Worm (Caenorhabditis elegans) whole organism, L4 larva: ENCODE measurements around the gene F09G2.1.

Experiments
- F44E2.7 ChIP-seq: fragments of 200-800 bp; sonication (Bioruptor generic); IDR thresholded peaks from 2 replicates; pipeline ENCODE4 v2.1.2; 2022; ENCODE audit warnings: missing genetic modification characterization, missing compliant biosample characterization
- F49E8.2 ChIP-seq: sonication (generic microtip); optimal IDR thresholded peaks from 2 replicates; lab custom pipeline; 2016; ENCODE audit warnings: missing compliant biosample characterization, mild to moderate bottlenecking, missing genetic modification characterization, borderline replicate concordance
- T26A8.4 ChIP-seq: fragments of 200-800 bp; sonication (Bioruptor generic); IDR thresholded peaks from 2 replicates; pipeline ENCODE4 v1.3.6; 2022; ENCODE audit warnings: missing genetic modification characterization, missing compliant biosample characterization
- Y5F2A.4 ChIP-seq: fragments of 200-800 bp; sonication (Bioruptor generic); optimal IDR thresholded peaks from 2 replicates; lab custom pipeline; 2018; ENCODE audit warnings: mild to moderate bottlenecking, missing genetic modification characterization, missing compliant biosample characterization
- aha-1 ChIP-seq: fragments of 150-350 bp; peaks from one replicate; lab custom pipeline; 2014; ENCODE audit warnings: missing biosample characterization, missing genetic modification characterization
- arid-1 ChIP-seq: fragments of 200-800 bp; sonication (Bioruptor generic); conservative IDR thresholded peaks from 2 replicates; pipeline ENCODE4 v1.3.6; 2022; ENCODE audit warnings: missing genetic modification reagents, missing genetic modification characterization, missing compliant biosample characterization
- attf-4 ChIP-seq: sonication (generic microtip); optimal IDR thresholded peaks from 3 replicates; lab custom pipeline; 2017; ENCODE audit warnings: missing biosample characterization, missing genetic modification characterization
- ceh-20 ChIP-seq: fragments of 200-800 bp; sonication (Bioruptor generic); IDR thresholded peaks from 2 replicates; pipeline ENCODE4 v1.3.6; 2022; ENCODE audit warnings: missing genetic modification reagents, missing genetic modification characterization, missing compliant biosample characterization
- ceh-28 ChIP-seq: fragments of 150-350 bp; optimal IDR thresholded peaks from 2 replicates; lab custom pipeline; 2014; ENCODE audit warnings: missing biosample characterization, missing genetic modification reagents, missing genetic modification characterization
- ceh-44 ChIP-seq: fragments of 200-800 bp; sonication (Bioruptor generic); IDR thresholded peaks from 2 replicates; pipeline ENCODE4 v1.3.6; 2022; ENCODE audit warnings: missing genetic modification reagents, missing genetic modification characterization, missing compliant biosample characterization
- ceh-82 ChIP-seq: sonication (generic microtip); optimal IDR thresholded peaks from 2 replicates; lab custom pipeline; 2017; ENCODE audit warnings: missing biosample characterization, missing genetic modification characterization
- ces-1 ChIP-seq: fragments of 150-350 bp; sonication (generic microtip); optimal IDR thresholded peaks from 4 replicates; lab custom pipeline; 2014; ENCODE audit warnings: missing biosample characterization, missing genetic modification reagents, missing genetic modification characterization
- cey-2 ChIP-seq: sonication (generic microtip); optimal IDR thresholded peaks from 3 replicates; lab custom pipeline; 2017; ENCODE audit warnings: missing genetic modification characterization, mild to moderate bottlenecking, missing compliant biosample characterization, antibody characterized with exemption, borderline replicate concordance; ENCODE audit not compliant: insufficient read depth
- daf-12 ChIP-seq: fragments of 150-350 bp; optimal IDR thresholded peaks from 2 replicates; lab custom pipeline; 2014; ENCODE audit warnings: missing biosample characterization, missing genetic modification reagents, missing genetic modification characterization
- daf-19 ChIP-seq: fragments of 200-800 bp; sonication (Bioruptor generic); conservative IDR thresholded peaks from 2 replicates; pipeline ENCODE4 v1.3.6; 2022; ENCODE audit warnings: missing genetic modification characterization, missing compliant biosample characterization
- dmd-8 ChIP-seq: fragments of 200-800 bp; sonication (Bioruptor generic); IDR thresholded peaks from 2 replicates; pipeline ENCODE4 v1.3.6; 2022; ENCODE audit warnings: missing genetic modification characterization, missing compliant biosample characterization
- duxl-1 ChIP-seq: sonication (generic microtip); optimal IDR thresholded peaks from 2 replicates; lab custom pipeline; 2016; ENCODE audit warnings: mild to moderate bottlenecking, missing genetic modification characterization, moderate library complexity, missing compliant biosample characterization; ENCODE audit not compliant: poor library complexity
- dve-1 ChIP-seq: sonication (generic microtip); optimal IDR thresholded peaks from 2 replicates; lab custom pipeline; 2017; ENCODE audit warnings: antibody characterized with exemption, mild to moderate bottlenecking, missing genetic modification characterization, missing compliant biosample characterization; ENCODE audit not compliant: insufficient read depth
- egl-43 ChIP-seq: fragments of 200-800 bp; sonication (Bioruptor generic); IDR thresholded peaks from 2 replicates; pipeline ENCODE4 v1.3.6; 2022; ENCODE audit warnings: missing genetic modification reagents, missing genetic modification characterization, missing compliant biosample characterization
- fkh-10 ChIP-seq: fragments of 150-350 bp; optimal IDR thresholded peaks from 2 replicates; lab custom pipeline; 2014; ENCODE audit warnings: missing biosample characterization, missing genetic modification reagents, missing genetic modification characterization
- gei-8 ChIP-seq: fragments of 200-800 bp; sonication (Bioruptor generic); optimal IDR thresholded peaks from 2 replicates; lab custom pipeline; 2018; ENCODE audit warnings: mild to moderate bottlenecking, missing genetic modification characterization, missing compliant biosample characterization
- hmg-1.1 ChIP-seq: fragments of 200-800 bp; sonication (Bioruptor generic); IDR thresholded peaks from 2 replicates; pipeline ENCODE4 v1.3.6; 2022; ENCODE audit warnings: missing genetic modification reagents, missing genetic modification characterization, missing compliant biosample characterization
- lim-7 ChIP-seq: fragments of 200-800 bp; sonication (Bioruptor generic); IDR thresholded peaks from 2 replicates; pipeline ENCODE4 v1.3.6; 2022; ENCODE audit warnings: missing genetic modification characterization, missing compliant biosample characterization
- lin-13 ChIP-seq: fragments of 150-350 bp; optimal IDR thresholded peaks from 2 replicates; lab custom pipeline; 2014; ENCODE audit warnings: missing biosample characterization, missing genetic modification reagents, missing genetic modification characterization
- lin-15B ChIP-seq: fragments of 150-350 bp; sonication (generic microtip); optimal IDR thresholded peaks from 3 replicates; lab custom pipeline; 2014; ENCODE audit warnings: missing biosample characterization, missing genetic modification characterization
- lin-29 ChIP-seq: fragments of 200-800 bp; sonication (Bioruptor generic); IDR thresholded peaks from 2 replicates; pipeline ENCODE4 v1.3.6; 2022; ENCODE audit warnings: missing genetic modification reagents, missing genetic modification characterization, missing compliant biosample characterization
- lir-3 ChIP-seq: sonication (generic microtip); optimal IDR thresholded peaks from 2 replicates; lab custom pipeline; 2016; ENCODE audit warnings: mild to moderate bottlenecking, missing genetic modification characterization, missing compliant biosample characterization
- madf-5 ChIP-seq, 2 experiments: fragments of 200-800 bp; sonication (Bioruptor generic); IDR thresholded peaks; 2 replicates each; pipeline ENCODE4 v1.3.6; 2022; ENCODE audit warnings: missing compliant biosample characterization in 2 of 2, missing genetic modification characterization in 2 of 2
- mep-1 ChIP-seq: fragments of 150-350 bp; sonication (generic microtip); optimal IDR thresholded peaks from 3 replicates; lab custom pipeline; 2014; ENCODE audit warnings: missing biosample characterization, missing genetic modification characterization
- mes-2 ChIP-seq: sonication (generic microtip); optimal IDR thresholded peaks from 2 replicates; lab custom pipeline; 2016; ENCODE audit warnings: missing genotype, mild to moderate bottlenecking, missing genetic modification characterization, missing compliant biosample characterization; ENCODE audit not compliant: poor library complexity, severe bottlenecking
- mxl-2 ChIP-seq: fragments of 200-800 bp; sonication (Bioruptor generic); conservative IDR thresholded peaks from 2 replicates; pipeline ENCODE4 v1.3.6; 2022; ENCODE audit warnings: missing genetic modification reagents, missing genetic modification characterization, missing compliant biosample characterization
- mxl-3 ChIP-seq: fragments of 200-800 bp; sonication (Bioruptor generic); optimal IDR thresholded peaks from 2 replicates; lab custom pipeline; 2018; ENCODE audit warnings: mild to moderate bottlenecking, missing genetic modification characterization, missing compliant biosample characterization
- nhr-111 ChIP-seq: fragments of 200-800 bp; sonication (Bioruptor generic); optimal IDR thresholded peaks from 2 replicates; lab custom pipeline; 2018; ENCODE audit warnings: mild to moderate bottlenecking, missing genetic modification characterization, missing compliant biosample characterization
- nhr-237 ChIP-seq: sonication (generic microtip); optimal IDR thresholded peaks from 2 replicates; lab custom pipeline; 2017; ENCODE audit warnings: missing biosample characterization, missing genetic modification characterization
- nhr-25 ChIP-seq: sonication (generic microtip); optimal IDR thresholded peaks from 2 replicates; lab custom pipeline; 2017; ENCODE audit warnings: missing genetic modification characterization, mild to moderate bottlenecking, missing compliant biosample characterization, antibody characterized with exemption, moderate library complexity, borderline replicate concordance; ENCODE audit not compliant: insufficient read depth
- nhr-41 ChIP-seq: fragments of 200-800 bp; sonication (Bioruptor generic); IDR thresholded peaks from 2 replicates; pipeline ENCODE4 v1.3.6; 2022; ENCODE audit warnings: missing genetic modification reagents, missing genetic modification characterization, missing compliant biosample characterization
- nhr-42 ChIP-seq: fragments of 200-800 bp; sonication (Bioruptor generic); IDR thresholded peaks from 2 replicates; pipeline ENCODE4 v1.3.6; 2022; ENCODE audit warnings: missing genetic modification characterization, missing compliant biosample characterization
- nhr-6 ChIP-seq: fragments of 150-350 bp; optimal IDR thresholded peaks from 2 replicates; lab custom pipeline; 2014; ENCODE audit warnings: missing biosample characterization, missing genetic modification characterization
- pqm-1 ChIP-seq: sonication (generic microtip); optimal IDR thresholded peaks from 2 replicates; lab custom pipeline; 2017; ENCODE audit warnings: missing biosample characterization, missing genetic modification characterization
- set-16 ChIP-seq: fragments of 200-800 bp; sonication (Bioruptor generic); IDR thresholded peaks from 2 replicates; pipeline ENCODE4 v1.3.6; 2022; ENCODE audit warnings: missing genetic modification reagents, missing genetic modification characterization, missing compliant biosample characterization
- snpc-1.2 ChIP-seq: fragments of 200-800 bp; sonication (Bioruptor generic); IDR thresholded peaks from 2 replicates; pipeline ENCODE4 v1.3.6; 2022; ENCODE audit warnings: missing genetic modification reagents, missing genetic modification characterization, missing compliant biosample characterization
- spr-1 ChIP-seq: sonication (generic microtip); optimal IDR thresholded peaks from 2 replicates; lab custom pipeline; 2016; ENCODE audit warnings: mild to moderate bottlenecking, missing genetic modification characterization, missing compliant biosample characterization
- tra-1 ChIP-seq: fragments of 200-800 bp; sonication (Bioruptor generic); IDR thresholded peaks from 2 replicates; pipeline ENCODE4 v1.3.6; 2022; ENCODE audit warnings: missing genetic modification reagents, missing genetic modification characterization, missing compliant biosample characterization
- unc-130 ChIP-seq: sonication (generic microtip); optimal IDR thresholded peaks from 2 replicates; lab custom pipeline; 2016; ENCODE audit warnings: missing genetic modification reagents, missing genetic modification characterization, missing compliant biosample characterization
- unc-39 ChIP-seq: sonication (generic microtip); optimal IDR thresholded peaks from 2 replicates; lab custom pipeline; 2017; ENCODE audit warnings: missing biosample characterization, missing genetic modification characterization
- vab-7 ChIP-seq: fragments of 200-800 bp; sonication (Bioruptor generic); IDR thresholded peaks from 2 replicates; pipeline ENCODE4 v1.3.6; 2022; ENCODE audit warnings: missing genetic modification reagents, missing genetic modification characterization, missing compliant biosample characterization
- zfp-2 ChIP-seq: sonication (generic microtip); optimal IDR thresholded peaks from 2 replicates; lab custom pipeline; 2016; ENCODE audit warnings: mild to moderate bottlenecking, missing genetic modification characterization, missing compliant biosample characterization
- zfp-3 ChIP-seq: fragments of 200-800 bp; sonication (Bioruptor generic); conservative IDR thresholded peaks from 2 replicates; pipeline ENCODE4 v1.3.6; 2022; ENCODE audit warnings: missing genetic modification reagents, missing genetic modification characterization, missing compliant biosample characterization
- zip-11 ChIP-seq: fragments of 200-800 bp; sonication (Bioruptor generic); IDR thresholded peaks from 2 replicates; pipeline ENCODE4 v1.3.6; 2022; ENCODE audit warnings: missing genetic modification characterization, missing compliant biosample characterization
- ztf-11 ChIP-seq: fragments of 150-350 bp; optimal IDR thresholded peaks from 2 replicates; lab custom pipeline; 2014; ENCODE audit warnings: missing biosample characterization, missing genetic modification characterization
- ztf-7 ChIP-seq: fragments of 150-350 bp; optimal IDR thresholded peaks from 2 replicates; lab custom pipeline; 2014; ENCODE audit warnings: missing biosample characterization, missing genetic modification characterization

The F09G2.1 gene

ce11 chrV:7198403-7198802 is 1.6 kb upstream of the F09G2.1 start (continued):
- TF ChIP-seq set-16 (no peak), mep-1 (tag; lab: Kevin White, UChicago) (peak; percentile 61), vab-7 (GFP tag; lab: Robert Waterston, UW) (no peak), duxl-1 (tag; lab: Kevin White, UChicago) (peak; percentile 57), ztf-11 (tag; lab: Kevin White, UChicago) (no peak), snpc-1.2 (GFP tag; lab: Robert Waterston, UW) (no peak), nhr-237 (tag; lab: Kevin White, UChicago) (no peak), fkh-10 (GFP tag; lab: Kevin White, UChicago) (no peak), cey-2 (tag; lab: Kevin White, UChicago) (no peak), F44E2.7 (no peak), tra-1 (GFP tag; lab: Robert Waterston, UW) (no peak), dve-1 (tag; lab: Kevin White, UChicago) (peak; percentile 84), dmd-8 (GFP tag; lab: Robert Waterston, UW) (no peak), lir-3 (tag; lab: Kevin White, UChicago) (no peak), nhr-41 (0 out of 2 replicates have a peak, but pooled peaks have one; percentile 45), aha-1 (tag; lab: Kevin White, UChicago) (peak; percentile 66), unc-130 (GFP tag; lab: Kevin White, UChicago) (peak; percentile 2), daf-12 (no peak), ces-1 (GFP tag; lab: Kevin White, UChicago) (no peak), pqm-1 (tag; lab: Kevin White, UChicago) (peak; percentile 63), egl-43 (GFP tag; lab: Robert Waterston, UW) (no peak), Y5F2A.4 (no peak), daf-19 (GFP tag; lab: Robert Waterston, UW) (no peak), F49E8.2 (tag; lab: Kevin White, UChicago) (no peak), gei-8 (GFP tag; lab: Kevin White, UChicago) (peak; percentile 23), ceh-44 (no peak), lin-15B (no peak), madf-5 (GFP tag; IDR thresholded peaks at IDR 0.05; lab: Robert Waterston, UW) (no peak), nhr-111 (GFP tag; lab: Kevin White, UChicago) (no peak), mes-2 (tag; lab: Kevin White, UChicago) (peak; percentile 34), nhr-42 (GFP tag; lab: Robert Waterston, UW) (0 out of 2 replicates have a peak, but pooled peaks have one; percentile 10), ceh-28 (tag; lab: Kevin White, UChicago) (no peak), mxl-3 (GFP tag; lab: Kevin White, UChicago) (no peak), lin-13 (peak; percentile 74), zip-11 (GFP tag; lab: Robert Waterston, UW) (no peak), ceh-82 (tag; lab: Kevin White, UChicago) (no peak), ceh-20 (GFP tag; lab: Robert Waterston, UW) (no peak), lin-29 (no peak), arid-1 (GFP tag; lab: Robert Waterston, UW) (peak; percentile 59; the same call in 1 of the 2 replicates), lim-7 (GFP tag; lab: Robert Waterston, UW) (no peak), attf-4 (no peak), ztf-7 (tag; lab: Kevin White, UChicago) (no peak), zfp-3 (GFP tag; lab: Robert Waterston, UW) (no peak), spr-1 (no peak), hmg-1.1 (GFP tag; lab: Robert Waterston, UW) (0 out of 2 replicates have a peak, but pooled peaks have one; percentile 15), nhr-25 (tag; lab: Kevin White, UChicago) (no peak), mxl-2 (no peak; the same call in 1 of the 2 replicates), T26A8.4 (GFP tag; lab: Robert Waterston, UW) (0 out of 2 replicates have a peak, but pooled peaks have one; percentile 37), nhr-6 (tag; lab: Kevin White, UChicago) (no peak), unc-39 (tag; lab: Kevin White, UChicago) (no peak), zfp-2 (tag; lab: Kevin White, UChicago) (no peak)
